Worm (Caenorhabditis elegans) whole organism, early embryonic: ENCODE results near the gene git-1.

Experiments used
- B0310.2 ChIP-seq: sonication (generic microtip); optimal IDR thresholded peaks from 2 replicates; lab custom pipeline; 2016; ENCODE audit warnings: mild to moderate bottlenecking, missing genetic modification characterization, missing compliant biosample characterization
- F13C5.2 ChIP-seq: sonication (generic microtip); optimal IDR thresholded peaks from 2 replicates; lab custom pipeline; 2017; ENCODE audit warnings: mild to moderate bottlenecking, missing genetic modification characterization, inconsistent platforms, missing compliant biosample characterization
- aly-1 ChIP-seq: sonication (generic microtip); optimal IDR thresholded peaks from 2 replicates; lab custom pipeline; 2016; ENCODE audit warnings: missing genetic modification characterization, missing compliant biosample characterization
- ama-1 ChIP-seq: fragments of 150-350 bp; optimal IDR thresholded peaks from 2 replicates; lab custom pipeline; 2014
- ceh-13 ChIP-seq: fragments of 200-800 bp; sonication (Bioruptor generic); optimal IDR thresholded peaks from 2 replicates; lab custom pipeline; 2018; ENCODE audit warnings: mild to moderate bottlenecking, missing genetic modification characterization, missing compliant biosample characterization
- ceh-36 ChIP-seq: sonication (generic microtip); optimal IDR thresholded peaks from 2 replicates; lab custom pipeline; 2016; ENCODE audit warnings: missing genetic modification characterization, inconsistent platforms, missing compliant biosample characterization
- ets-7 ChIP-seq: sonication (generic microtip); optimal IDR thresholded peaks from 2 replicates; lab custom pipeline; 2016; ENCODE audit warnings: missing genotype, missing genetic modification characterization, missing compliant biosample characterization
- flt-1 ChIP-seq: fragments of 200-800 bp; sonication (Bioruptor generic); IDR thresholded peaks from 2 replicates; pipeline ENCODE4 v1.3.6; 2022; ENCODE audit warnings: missing genetic modification characterization, missing compliant biosample characterization
- hmbx-1 ChIP-seq: sonication (generic microtip); optimal IDR thresholded peaks from 2 replicates; lab custom pipeline; 2016; ENCODE audit warnings: mild to moderate bottlenecking, missing genetic modification characterization, missing compliant biosample characterization
- hmg-4 ChIP-seq: fragments of 200-800 bp; sonication (Bioruptor generic); optimal IDR thresholded peaks from 2 replicates; lab custom pipeline; 2018; ENCODE audit warnings: mild to moderate bottlenecking, missing genetic modification characterization, missing compliant biosample characterization
- hnd-1 ChIP-seq: sonication (generic microtip); optimal IDR thresholded peaks from 2 replicates; lab custom pipeline; 2016; ENCODE audit warnings: missing genetic modification characterization, missing compliant biosample characterization
- pes-1 ChIP-seq: fragments of 200-800 bp; sonication (Bioruptor generic); IDR thresholded peaks from 2 replicates; pipeline ENCODE4 v1.3.6; 2022; ENCODE audit warnings: missing genetic modification reagents, missing genetic modification characterization, missing compliant biosample characterization
- scrt-1 ChIP-seq: fragments of 200-800 bp; sonication (Bioruptor generic); IDR thresholded peaks from 2 replicates; pipeline ENCODE4 v1.3.6; 2022; ENCODE audit warnings: missing genetic modification characterization, missing compliant biosample characterization
- sea-1 ChIP-seq: fragments of 200-800 bp; sonication (Bioruptor generic); conservative IDR thresholded peaks from 2 replicates; pipeline ENCODE4 v1.3.6; 2022; ENCODE audit warnings: missing genetic modification characterization, missing compliant biosample characterization
- tbx-11 ChIP-seq: fragments of 200-800 bp; sonication (Bioruptor generic); IDR thresholded peaks from 2 replicates; pipeline ENCODE4 v1.3.6; 2022; ENCODE audit warnings: missing genetic modification characterization, missing compliant biosample characterization
- tbx-37 ChIP-seq: fragments of 200-800 bp; sonication (Bioruptor generic); conservative IDR thresholded peaks from 2 replicates; pipeline ENCODE4 v1.3.6; 2022; ENCODE audit warnings: missing genetic modification reagents, missing genetic modification characterization, missing compliant biosample characterization
- tra-4 ChIP-seq: sonication (generic microtip); optimal IDR thresholded peaks from 2 replicates; lab custom pipeline; 2017; ENCODE audit warnings: missing genetic modification characterization, missing compliant biosample characterization

git-1 gene

DNA sequence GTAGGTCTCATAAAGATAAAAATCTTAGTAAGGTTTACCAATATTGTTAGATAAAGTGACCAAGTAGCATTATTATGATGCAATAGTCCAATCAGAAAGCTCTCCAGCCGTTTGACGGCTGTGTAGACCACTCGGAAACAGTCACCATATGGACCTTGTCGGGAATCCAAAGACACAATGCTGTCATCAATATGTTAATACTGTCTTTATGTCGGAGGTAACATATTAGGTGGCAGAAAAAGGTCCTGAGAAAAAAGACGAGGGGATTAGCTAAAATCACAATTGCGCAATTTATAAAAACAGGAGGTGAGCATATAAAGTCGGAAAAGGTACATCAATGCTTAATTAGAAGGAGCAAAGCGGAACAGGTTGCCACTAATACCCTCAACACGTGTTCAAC is 16.7 kb upstream of the git-1 start:
- peak; percentile 31 for TF ChIP-seq ceh-36 (tag; lab: Kevin White, UChicago)
- no peak for TF ChIP-seq flt-1

DNA sequence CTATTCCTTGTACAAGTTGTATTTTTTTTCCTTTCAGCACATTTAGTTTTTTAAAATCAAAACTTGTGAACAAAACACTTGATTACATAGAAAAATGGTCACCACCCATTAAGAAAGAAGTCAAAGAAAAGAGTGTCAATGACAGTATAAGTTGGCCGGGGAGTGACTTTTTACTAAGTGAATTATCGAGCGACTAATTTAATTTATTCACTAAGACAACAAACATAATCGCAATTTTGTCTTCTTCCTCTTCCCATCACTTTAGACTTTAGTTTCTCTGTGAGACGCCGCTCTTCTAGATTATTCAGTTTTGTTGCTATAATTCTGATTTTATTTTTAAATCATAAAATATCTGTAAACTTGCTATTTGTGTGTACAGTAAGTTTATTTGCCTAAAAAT is 10.6 kb upstream of the git-1 start:
- TF ChIP-seq pes-1 (no peak), tbx-37 (GFP tag; lab: Robert Waterston, UW) (no peak), B0310.2 (tag; lab: Kevin White, UChicago) (no peak), hmg-4 (GFP tag; lab: Kevin White, UChicago) (no peak), scrt-1 (GFP tag; lab: Robert Waterston, UW) (no peak)

DNA sequence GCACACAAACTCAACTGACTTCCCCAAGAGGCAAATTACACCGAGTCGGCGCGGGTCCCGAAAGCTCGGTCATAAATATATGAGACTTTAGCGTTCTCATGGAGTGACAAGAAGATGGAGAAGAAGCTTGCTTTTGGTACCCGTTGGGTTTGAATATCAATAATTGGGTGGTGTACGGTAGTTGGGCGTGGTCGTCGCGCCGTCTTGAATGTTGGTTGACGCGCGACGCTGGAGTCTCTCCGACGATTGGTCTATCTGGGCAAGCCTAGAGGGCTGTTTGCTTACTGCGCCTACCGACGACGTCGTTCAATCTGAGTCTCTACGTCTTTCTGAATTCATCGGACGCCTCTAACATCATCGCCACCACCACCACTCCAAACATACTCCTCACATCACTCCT is 9.9 kb upstream of the git-1 start:
- no peak for TF ChIP-seq sea-1
- no peak for TF ChIP-seq scrt-1 (GFP tag; lab: Robert Waterston, UW)

DNA sequence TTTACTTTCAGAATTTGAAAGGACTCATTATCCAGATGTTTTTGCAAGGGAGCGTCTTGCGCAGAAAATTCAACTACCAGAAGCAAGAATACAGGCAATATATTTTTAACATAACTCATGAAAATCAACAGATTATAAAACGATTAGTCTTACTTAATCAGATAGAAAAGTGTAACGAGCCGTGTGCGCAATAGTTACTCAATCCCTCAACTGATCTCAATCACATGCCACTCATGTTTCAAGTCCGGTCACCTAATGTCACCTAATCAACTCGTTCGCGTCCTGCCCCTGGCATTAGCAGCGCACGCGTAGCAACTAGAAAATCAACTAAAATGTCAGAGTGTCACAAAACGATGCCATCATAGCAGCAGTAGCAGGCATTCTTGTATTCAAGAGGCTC is 8.1 kb upstream of the git-1 start:
- TF ChIP-seq sea-1: no peak
- TF ChIP-seq tbx-11 (GFP tag; lab: Robert Waterston, UW): no peak
- no peak for TF ChIP-seq tbx-37 (GFP tag; lab: Robert Waterston, UW)
- no peak for TF ChIP-seq scrt-1 (GFP tag; lab: Robert Waterston, UW)
- TF ChIP-seq hmg-4 (GFP tag; lab: Kevin White, UChicago): no peak
- TF ChIP-seq hnd-1: no peak
- TF ChIP-seq aly-1 (tag; lab: Kevin White, UChicago): no peak
- TF ChIP-seq F13C5.2 (tag; lab: Kevin White, UChicago): no peak
- TF ChIP-seq flt-1: no peak
- TF ChIP-seq ceh-36 (tag; lab: Kevin White, UChicago): no peak
- no peak for TF ChIP-seq pes-1
- TF ChIP-seq ceh-13: no peak
- TF ChIP-seq hmbx-1 (tag; lab: Kevin White, UChicago): no peak
- TF ChIP-seq ama-1 (lab: Kevin White, UChicago): no peak
- no peak for TF ChIP-seq ets-7 (tag; lab: Kevin White, UChicago)

DNA sequence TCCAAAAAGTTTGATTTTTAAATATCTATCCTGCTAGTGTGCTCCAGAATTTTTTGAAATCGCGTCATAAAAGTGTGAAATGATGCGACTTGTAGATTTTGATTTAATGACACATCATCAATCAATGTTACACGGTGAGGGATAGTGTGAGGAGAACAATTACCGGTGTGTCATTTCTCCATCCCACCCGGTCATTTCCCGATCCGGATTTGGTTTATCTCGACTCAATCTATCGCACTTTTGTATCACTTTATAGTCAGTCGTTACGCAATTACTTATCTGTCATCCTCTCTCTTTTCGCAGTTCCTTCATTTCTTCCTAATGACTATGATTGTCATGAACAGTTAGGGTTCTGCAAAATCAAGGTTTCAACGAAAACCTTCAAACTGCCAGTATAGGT is 4.5 kb upstream of the git-1 start:
- TF ChIP-seq ets-7 (tag; lab: Kevin White, UChicago) (no peak), tbx-11 (GFP tag; lab: Robert Waterston, UW) (no peak), ceh-36 (tag; lab: Kevin White, UChicago) (no peak), pes-1 (no peak)

DNA sequence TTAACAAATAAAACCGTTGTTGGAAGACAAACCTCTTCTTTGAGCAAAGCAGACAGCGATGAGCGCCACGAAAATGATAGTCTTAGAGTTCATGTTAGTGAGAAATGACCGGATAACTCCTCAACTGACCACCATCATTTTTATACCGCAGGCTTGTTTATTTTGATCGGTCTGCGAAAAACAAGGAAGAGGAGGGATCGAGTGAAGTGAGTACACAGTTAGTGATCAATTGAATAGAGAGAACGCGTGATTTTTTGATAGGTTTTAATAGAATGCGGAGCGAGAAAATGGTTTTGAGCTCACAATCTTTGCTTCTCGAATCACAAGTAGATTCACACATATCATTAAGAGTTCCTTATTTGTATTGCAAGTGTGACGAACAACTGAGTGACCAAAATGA is 3.4 kb upstream of the git-1 start, which contains the start of gene F14F3.4:
F14F3.4 (minus strand) TSS at position 101 of the 400 bp plus-strand sequence.
- TF ChIP-seq scrt-1 (GFP tag; lab: Robert Waterston, UW) (no peak), ama-1 (lab: Kevin White, UChicago) (no peak), sea-1 (no peak), tbx-37 (GFP tag; lab: Robert Waterston, UW) (no peak), ets-7 (tag; lab: Kevin White, UChicago) (no peak), ceh-13 (no peak), aly-1 (tag; lab: Kevin White, UChicago) (no peak), hmbx-1 (tag; lab: Kevin White, UChicago) (no peak), tbx-11 (GFP tag; lab: Robert Waterston, UW) (no peak), ceh-36 (tag; lab: Kevin White, UChicago) (no peak), tra-4 (no peak), hmg-4 (GFP tag; lab: Kevin White, UChicago) (no peak)

DNA sequence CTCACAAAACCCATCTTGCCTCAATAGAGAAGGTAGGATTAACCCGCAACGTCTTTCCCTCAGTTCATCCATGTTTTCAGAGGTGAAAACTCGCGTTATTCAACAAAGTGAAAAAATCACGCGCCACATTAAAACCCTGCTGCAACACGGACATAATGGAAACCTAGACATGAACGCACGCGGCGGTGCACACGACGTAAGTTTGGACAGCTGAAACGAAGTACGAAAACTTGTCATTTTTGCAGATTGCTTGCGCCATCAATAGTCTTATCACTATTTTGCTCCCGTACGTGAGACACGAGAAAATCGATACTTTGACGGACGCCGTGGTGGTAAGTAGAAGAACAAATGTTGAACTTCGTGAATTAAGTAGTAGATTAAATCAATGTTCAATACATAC is 2.7 kb downstream of the git-1 start:
- TF ChIP-seq flt-1 (no peak), sea-1 (no peak), hmg-4 (GFP tag; lab: Kevin White, UChicago) (no peak), tbx-37 (GFP tag; lab: Robert Waterston, UW) (no peak), hnd-1 (no peak), ets-7 (tag; lab: Kevin White, UChicago) (no peak), ceh-13 (no peak), B0310.2 (tag; lab: Kevin White, UChicago) (no peak), tbx-11 (GFP tag; lab: Robert Waterston, UW) (no peak), hmbx-1 (tag; lab: Kevin White, UChicago) (no peak), aly-1 (tag; lab: Kevin White, UChicago) (no peak), F13C5.2 (tag; lab: Kevin White, UChicago) (no peak)

DNA sequence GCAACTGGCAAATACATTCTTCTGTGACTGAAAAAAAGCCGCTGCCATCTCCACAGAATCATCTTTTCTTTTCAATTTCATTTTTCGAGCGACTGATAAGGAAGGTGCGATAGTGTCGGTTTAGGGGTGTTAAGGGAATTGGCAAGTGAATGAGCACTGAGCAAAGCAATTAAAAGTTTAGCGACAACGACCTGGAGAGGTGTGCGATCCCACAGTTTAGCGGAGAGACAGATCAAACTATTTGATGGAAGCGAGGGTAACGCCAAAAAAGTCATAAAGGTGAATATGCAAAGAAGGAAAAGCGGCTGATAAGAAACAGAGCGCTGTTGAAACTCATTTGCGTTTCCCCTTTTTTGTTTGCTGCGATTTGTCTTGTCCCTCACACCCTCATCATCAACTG is 4.3 kb downstream of the git-1 start, which contains the start of the genes F14F3.5 and slcf-1:
F14F3.5 (minus strand) TSS at position 234 of the 400 bp plus-strand sequence.
slcf-1 (plus strand) TSS at position 302 of the 400 bp plus-strand sequence.
- TF ChIP-seq scrt-1 (GFP tag; lab: Robert Waterston, UW) (no peak), pes-1 (no peak), hmg-4 (GFP tag; lab: Kevin White, UChicago) (no peak), flt-1 (no peak), ceh-36 (tag; lab: Kevin White, UChicago) (no peak), ama-1 (lab: Kevin White, UChicago) (no peak), sea-1 (no peak), ceh-13 (no peak), B0310.2 (tag; lab: Kevin White, UChicago) (no peak), tbx-37 (GFP tag; lab: Robert Waterston, UW) (no peak), F13C5.2 (tag; lab: Kevin White, UChicago) (no peak), ets-7 (tag; lab: Kevin White, UChicago) (no peak), tbx-11 (GFP tag; lab: Robert Waterston, UW) (no peak), tra-4 (no peak), hnd-1 (no peak)
